Worm (Caenorhabditis elegans): ENCODE results near the gene lgc-29.
A peak's percentile ranks its signal among the peaks of the same experiment; 100 is the strongest.

Gene lgc-29

ce11 chrV:4175624-4176023 lies 36.8 kb downstream of the lgc-29 start, which contains the start of the genes coh-4 and pid-5:
Gene coh-4 (minus strand): TSS chrV:4175640.
Gene pid-5 (plus strand): TSS chrV:4175882.
- no peak for TF ChIP-seq nhr-12 (tag; optimal IDR thresholded peaks at IDR 0.05)
- no peak for TF ChIP-seq pqm-1 (tag; optimal IDR thresholded peaks at IDR 0.05)
- TF ChIP-seq unc-39 (tag; optimal IDR thresholded peaks at IDR 0.05): no peak
- no peak for TF ChIP-seq unc-62 (GFP tag; optimal IDR thresholded peaks at IDR 0.05)

ce11 chrV:4181272-4181671 lies 42.5 kb downstream of the lgc-29 start:
- TF ChIP-seq nhr-28 (tag; optimal IDR thresholded peaks at IDR 0.05): no peak
- TF ChIP-seq nhr-23 (tag; optimal IDR thresholded peaks at IDR 0.05): no peak
- TF ChIP-seq jun-1 (tag; optimal IDR thresholded peaks at IDR 0.05): no peak
- TF ChIP-seq elt-2 (tag; optimal IDR thresholded peaks at IDR 0.05): no peak
- no peak for TF ChIP-seq daf-12 (tag; optimal IDR thresholded peaks at IDR 0.05)
- no peak for TF ChIP-seq pha-4 (tag; optimal IDR thresholded peaks at IDR 0.05)
- TF ChIP-seq skn-1 (tag; optimal IDR thresholded peaks at IDR 0.05): no peak
- no peak for TF ChIP-seq nhr-43 (tag; optimal IDR thresholded peaks at IDR 0.05; ENCODE audit: poor library complexity, severe bottlenecking)
- no peak for TF ChIP-seq nhr-76 (tag; optimal IDR thresholded peaks at IDR 0.05)
- TF ChIP-seq snpc-4 (tag; optimal IDR thresholded peaks at IDR 0.05): no peak
- TF ChIP-seq nhr-237 (tag; optimal IDR thresholded peaks at IDR 0.05): no peak
- TF ChIP-seq tbx-2 (tag; optimal IDR thresholded peaks at IDR 0.05): no peak
- TF ChIP-seq ceh-9 (tag; optimal IDR thresholded peaks at IDR 0.05): no peak
- no peak for TF ChIP-seq ceh-16 (tag; optimal IDR thresholded peaks at IDR 0.05)
- TF ChIP-seq eor-1 (tag; optimal IDR thresholded peaks at IDR 0.05): no peak
- TF ChIP-seq unc-62 (GFP tag; optimal IDR thresholded peaks at IDR 0.05): no peak

ce11 chrV:4181727-4182126 lies 42.9 kb downstream of the lgc-29 start:
- TF ChIP-seq hmg-11 (tag; optimal IDR thresholded peaks at IDR 0.05) (no peak), aly-2 (tag; optimal IDR thresholded peaks at IDR 0.05) (no peak)

- TF ChIP-seq lin-39 (tag; optimal IDR thresholded peaks at IDR 0.05): no peak
- no peak for TF ChIP-seq fkh-2 (tag; optimal IDR thresholded peaks at IDR 0.05)
- no peak for TF ChIP-seq aly-2 (tag; optimal IDR thresholded peaks at IDR 0.05)
- no peak for TF ChIP-seq elt-3 (tag; optimal IDR thresholded peaks at IDR 0.05)
- no peak for TF ChIP-seq egl-5 (tag; optimal IDR thresholded peaks at IDR 0.05)
- TF ChIP-seq tbx-2 (tag; optimal IDR thresholded peaks at IDR 0.05): no peak
- no peak for TF ChIP-seq lin-15B (tag; optimal IDR thresholded peaks at IDR 0.05)
- no peak for TF ChIP-seq ztf-4 (tag; optimal IDR thresholded peaks at IDR 0.05)
- no peak for TF ChIP-seq sea-2 (GFP tag; optimal IDR thresholded peaks at IDR 0.05)
- no peak for TF ChIP-seq pqm-1 (tag; optimal IDR thresholded peaks at IDR 0.05)
- no peak for TF ChIP-seq unc-62 (GFP tag; optimal IDR thresholded peaks at IDR 0.05)
- no peak for TF ChIP-seq nhr-77 (tag; optimal IDR thresholded peaks at IDR 0.05)
- no peak for TF ChIP-seq nhr-25 (tag; optimal IDR thresholded peaks at IDR 0.05)
- no peak for TF ChIP-seq elt-2 (tag; optimal IDR thresholded peaks at IDR 0.05)
- no peak for TF ChIP-seq fkh-10 (GFP tag; optimal IDR thresholded peaks at IDR 0.05)
Observed at ce11 chrV:4182546-4182945, 43.8 kb downstream of the lgc-29 start.

- TF ChIP-seq R02D3.7 (tag; optimal IDR thresholded peaks at IDR 0.05) (no peak), elt-2 (tag; optimal IDR thresholded peaks at IDR 0.05) (peak; percentile 10), nhr-43 (tag; optimal IDR thresholded peaks at IDR 0.05; ENCODE audit: poor library complexity, severe bottlenecking) (no peak), unc-62 (GFP tag; optimal IDR thresholded peaks at IDR 0.05) (no peak), ceh-16 (tag; optimal IDR thresholded peaks at IDR 0.05) (no peak), pha-4 (tag; optimal IDR thresholded peaks at IDR 0.05) (no peak), ceh-28 (tag; optimal IDR thresholded peaks at IDR 0.05) (no peak), elt-3 (tag; optimal IDR thresholded peaks at IDR 0.05) (no peak), pqm-1 (tag; optimal IDR thresholded peaks at IDR 0.05) (peak; percentile 12), lin-15B (tag; optimal IDR thresholded peaks at IDR 0.05) (no peak), mdl-1 (tag; optimal IDR thresholded peaks at IDR 0.05) (no peak), aly-2 (tag; optimal IDR thresholded peaks at IDR 0.05) (no peak), egl-5 (tag; optimal IDR thresholded peaks at IDR 0.05) (no peak), tbx-2 (tag; optimal IDR thresholded peaks at IDR 0.05) (no peak), nhr-23 (tag; optimal IDR thresholded peaks at IDR 0.05) (no peak)
Observed at ce11 chrV:4185885-4186284, 47.1 kb downstream of the lgc-29 start.
